Fruit fly (Drosophila melanogaster): ENCODE measurements around the gene chif.

Gene chif

dm6 chr2L:16325515-16326257, 26.7 kb downstream of the chif start, which contains the start of gene cact (continued):
- TF ChIP-seq OdsH (GFP tag; optimal IDR thresholded peaks at IDR 0.05): peak; percentile 94
- peak; percentile 81 for TF ChIP-seq salr (GFP tag; optimal IDR thresholded peaks at IDR 0.05)
- TF ChIP-seq Eip93F (GFP tag; optimal IDR thresholded peaks at IDR 0.05): peak; percentile 91
- peak; percentile 95 for TF ChIP-seq esn (GFP tag; optimal IDR thresholded peaks at IDR 0.05)
- TF ChIP-seq Sox102F (GFP tag; optimal IDR thresholded peaks at IDR 0.05): peak; percentile 92
- TF ChIP-seq fd59A (GFP tag; optimal IDR thresholded peaks at IDR 0.05): peak; percentile 86
- peak; percentile 59 for TF ChIP-seq Hr38 (GFP tag; optimal IDR thresholded peaks at IDR 0.05)
- TF ChIP-seq Eip75B (GFP tag; optimal IDR thresholded peaks at IDR 0.05): peak; percentile 95
- TF ChIP-seq Ets21C (GFP tag; optimal IDR thresholded peaks at IDR 0.05): peak; percentile 92

dm6 chr2L:16324833-16325232, 27.6 kb downstream of the chif start:
- TF ChIP-seq CG15336 (GFP tag; IDR thresholded peaks at IDR 0.05) (peak; percentile 22; the same call in 1 of the 2 replicates), CG6808 (GFP tag; optimal IDR thresholded peaks at IDR 0.05) (peak; percentile 17), Sox14 (GFP tag; optimal IDR thresholded peaks at IDR 0.05) (peak; percentile 41), CG6163 (GFP tag; IDR thresholded peaks at IDR 0.05) (peak; percentile 59; the same call in 2 of the 3 replicates), CG8319 (GFP tag; optimal IDR thresholded peaks at IDR 0.05) (no peak), CG11762 (GFP tag; optimal IDR thresholded peaks at IDR 0.05; ENCODE audit: insufficient read depth) (no peak), Eip78C (GFP tag) (peak; percentile 76), Blimp-1 (GFP tag; optimal IDR thresholded peaks at IDR 0.05) (peak; percentile 31), CG6854 (GFP tag; optimal IDR thresholded peaks at IDR 0.05) (peak; percentile 45), vri (GFP tag; optimal IDR thresholded peaks at IDR 0.05) (peak; percentile 22), CG9139 (GFP tag; optimal IDR thresholded peaks at IDR 0.05) (peak; percentile 48), CG8632 (GFP tag; optimal IDR thresholded peaks at IDR 0.05) (no peak), Hr4 (GFP tag; optimal IDR thresholded peaks at IDR 0.05) (no peak), ss (GFP tag; optimal IDR thresholded peaks at IDR 0.05) (peak; percentile 49 to 70), eg (GFP tag; IDR thresholded peaks at IDR 0.05) (no peak), CG16779 (tag; optimal IDR thresholded peaks at IDR 0.05) (peak; percentile 58), spab (GFP tag; optimal IDR thresholded peaks at IDR 0.05) (no peak), CG6276 (GFP tag; optimal IDR thresholded peaks at IDR 0.05) (peak; percentile 22), net (GFP tag; optimal IDR thresholded peaks at IDR 0.05) (peak; percentile 8), svp (GFP tag) (peak; percentile 89), esn (GFP tag; optimal IDR thresholded peaks at IDR 0.05) (no peak), CG1621 (tag; optimal IDR thresholded peaks at IDR 0.05) (no peak)

- TF ChIP-seq OdsH (GFP tag; optimal IDR thresholded peaks at IDR 0.05) (no peak), topi (GFP tag; optimal IDR thresholded peaks at IDR 0.05) (no peak), vri (GFP tag; optimal IDR thresholded peaks at IDR 0.05) (no peak), eg (GFP tag; IDR thresholded peaks at IDR 0.05) (0 out of 3 replicates have a peak, but pooled peaks have one; percentile 8), CG8632 (GFP tag; optimal IDR thresholded peaks at IDR 0.05) (no peak), pdm3 (GFP tag; optimal IDR thresholded peaks at IDR 0.05) (no peak), CG6276 (GFP tag; optimal IDR thresholded peaks at IDR 0.05) (no peak), Eip93F (GFP tag; optimal IDR thresholded peaks at IDR 0.05) (no peak), CG11762 (GFP tag; optimal IDR thresholded peaks at IDR 0.05; ENCODE audit: insufficient read depth) (no peak), Sox102F (GFP tag; optimal IDR thresholded peaks at IDR 0.05) (no peak), esn (GFP tag; optimal IDR thresholded peaks at IDR 0.05) (no peak), Gug (GFP tag; IDR thresholded peaks at IDR 0.05) (no peak), CG10631 (GFP tag; optimal IDR thresholded peaks at IDR 0.05) (no peak), CG6854 (GFP tag; optimal IDR thresholded peaks at IDR 0.05) (peak; percentile 29), Met (GFP tag; optimal IDR thresholded peaks at IDR 0.05) (no peak), achi (GFP tag; optimal IDR thresholded peaks at IDR 0.05) (no peak)
These were observed 28.9 kb downstream of the chif start for dm6 chr2L:16323544-16323943.
